Fruit fly (Drosophila melanogaster) S2 (cell line): Measurements from ENCODE around the gene RpL34a.

Source experiments
- CG8478 ChIP-seq: fragments of >200 bp; optimal IDR thresholded peaks from 2 replicates; lab custom pipeline; 2018
- CTCF ChIP-seq, 2 experiments: fragments of >200 bp; optimal IDR thresholded peaks; 2 replicates each; lab custom pipeline; 2018

DNA sequence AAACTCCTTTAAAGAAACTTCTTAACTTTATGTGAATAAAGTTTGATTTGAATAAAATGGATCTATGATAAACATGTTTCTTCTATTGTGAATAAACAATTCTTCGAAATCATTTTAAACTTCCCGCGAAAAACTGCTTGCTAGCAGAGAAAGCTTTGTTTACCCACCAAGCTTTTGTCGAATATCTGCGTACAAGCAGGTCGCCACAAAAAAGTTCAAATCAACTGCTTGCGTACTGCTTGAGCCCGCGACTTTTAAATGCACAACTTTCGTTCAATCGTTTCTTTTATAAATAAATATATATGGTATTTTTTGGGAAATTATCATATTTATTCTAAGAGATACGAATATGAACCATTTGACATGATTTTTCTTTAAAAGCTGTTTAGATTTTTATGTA, 44.4 kb upstream of the RpL34a start:
- TF ChIP-seq CTCF (optimal IDR thresholded peaks at IDR 0.05; lab: Kevin White, UChicago) (no peak), CG8478 (lab: Kevin White, UChicago) (no peak)
